Worm (Caenorhabditis elegans): ENCODE data around the gene Y46G5A.38.

Y46G5A.38 gene

DNA sequence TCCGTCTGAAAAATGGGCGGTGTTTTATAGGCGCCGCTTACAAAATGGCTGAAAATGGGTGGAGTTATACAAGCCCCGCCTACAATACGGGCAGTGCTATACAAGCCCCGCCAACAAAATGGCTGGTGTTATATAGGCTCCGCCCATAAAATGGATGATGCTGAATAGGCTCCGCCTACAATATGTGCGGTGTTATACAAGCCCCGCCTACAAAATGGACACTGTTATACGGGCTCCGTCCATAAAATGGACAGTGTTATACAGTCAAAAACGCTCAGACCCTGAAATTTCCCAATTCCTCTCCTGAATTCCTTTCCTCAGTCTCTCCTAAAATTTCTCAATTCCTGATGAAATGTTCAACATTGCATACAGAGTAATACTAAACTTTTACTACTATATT is 39.2 kb downstream of the Y46G5A.38 start:
- TF ChIP-seq ceh-13 (GFP tag; optimal IDR thresholded peaks at IDR 0.05): no peak
- no peak for TF ChIP-seq ets-7 (tag; optimal IDR thresholded peaks at IDR 0.05)
- no peak for TF ChIP-seq tbx-37 (GFP tag; conservative IDR thresholded peaks at IDR 0.05)
- no peak for TF ChIP-seq tbx-11 (GFP tag; IDR thresholded peaks at IDR 0.05)
- TF ChIP-seq hmbx-1 (tag; optimal IDR thresholded peaks at IDR 0.05): no peak
- no peak for TF ChIP-seq flt-1 (GFP tag; IDR thresholded peaks at IDR 0.05)
- TF ChIP-seq tra-4 (tag; optimal IDR thresholded peaks at IDR 0.05): no peak
- TF ChIP-seq hmg-4 (GFP tag; optimal IDR thresholded peaks at IDR 0.05): no peak
- no peak for TF ChIP-seq scrt-1 (GFP tag; IDR thresholded peaks at IDR 0.05)
- TF ChIP-seq aly-1 (tag; optimal IDR thresholded peaks at IDR 0.05): no peak
- no peak for TF ChIP-seq pes-1 (GFP tag; IDR thresholded peaks at IDR 0.05)
- no peak for TF ChIP-seq B0310.2 (tag; optimal IDR thresholded peaks at IDR 0.05)
- no peak for TF ChIP-seq ama-1 (optimal IDR thresholded peaks at IDR 0.05)
- no peak for TF ChIP-seq sea-1 (GFP tag; conservative IDR thresholded peaks at IDR 0.05)
- TF ChIP-seq hnd-1 (tag; optimal IDR thresholded peaks at IDR 0.05): no peak
- TF ChIP-seq ceh-36 (tag; optimal IDR thresholded peaks at IDR 0.05): no peak
